Comparison of ENCODE assay signal across 5 fruit fly cellular contexts in genomic region chrX:12579506-12579999, dm6.
A peak's percentile ranks its signal among the peaks of the same experiment; 100 is the strongest.
TF ChIP-seq lines count a peak whose summit lies in the region.

No protein-coding gene starts in this region.

- peak; percentile 71 for TF ChIP-seq CTCF in whole organism, embryonic (GFP tag; optimal IDR thresholded peaks at IDR 0.05; lab: Kevin White, UChicago)

TF ChIP-seq in whole organism, adult, 20 proteins besides CTCF, POLR2A, EP300 and RAD21 (continues in another document):
- peak; percentile 89 for TF ChIP-seq CG33017 (tag; optimal IDR thresholded peaks at IDR 0.05; lab: Kevin White, UChicago)
- TF ChIP-seq ovo (GFP tag; optimal IDR thresholded peaks at IDR 0.05; lab: Kevin White, UChicago) = peak; percentile 22
- peak; percentile 81 for TF ChIP-seq Crg-1 (GFP tag; optimal IDR thresholded peaks at IDR 0.05; lab: Kevin White, UChicago)
- peak; percentile 50 for TF ChIP-seq Hr96 (GFP tag; optimal IDR thresholded peaks at IDR 0.05; lab: Kevin White, UChicago)
- TF ChIP-seq Mnt (GFP tag; optimal IDR thresholded peaks at IDR 0.05; lab: Kevin White, UChicago) = no peak
- peak; percentile 79 for TF ChIP-seq toe (GFP tag; optimal IDR thresholded peaks at IDR 0.05; lab: Kevin White, UChicago)
- no peak for TF ChIP-seq cnc (optimal IDR thresholded peaks at IDR 0.05; lab: Kevin White, UChicago)
- no peak for TF ChIP-seq cic (GFP tag; optimal IDR thresholded peaks at IDR 0.05; lab: Kevin White, UChicago)
- TF ChIP-seq Clk (GFP tag; optimal IDR thresholded peaks at IDR 0.05; lab: Kevin White, UChicago) = peak; percentile 82
- peak; percentile 89 for TF ChIP-seq CG5204 (GFP tag; optimal IDR thresholded peaks at IDR 0.05; lab: Kevin White, UChicago)
- TF ChIP-seq CG11617 (GFP tag; optimal IDR thresholded peaks at IDR 0.05; lab: Kevin White, UChicago) = peak; percentile 93
- peak; percentile 82 for TF ChIP-seq CG12768 (GFP tag; optimal IDR thresholded peaks at IDR 0.05; lab: Kevin White, UChicago)
- no peak for TF ChIP-seq kay (GFP tag; lab: Kevin White, UChicago; ENCODE audit: borderline replicate concordance)
- TF ChIP-seq CG7101 (tag; optimal IDR thresholded peaks at IDR 0.05; lab: Kevin White, UChicago) = peak; percentile 96
- TF ChIP-seq tj (GFP tag; optimal IDR thresholded peaks at IDR 0.05; lab: Kevin White, UChicago) = no peak
- peak; percentile 85 for TF ChIP-seq CG1620 (GFP tag; optimal IDR thresholded peaks at IDR 0.05; lab: Kevin White, UChicago)
- TF ChIP-seq CG7045 (GFP tag; optimal IDR thresholded peaks at IDR 0.05; lab: Kevin White, UChicago) = peak; percentile 86
- TF ChIP-seq pad (GFP tag; optimal IDR thresholded peaks at IDR 0.05; lab: Kevin White, UChicago) = peak; percentile 56

TF ChIP-seq in whole organism, embryonic, 481 proteins besides CTCF, POLR2A, EP300 and RAD21 (continues in another document):
- TF ChIP-seq nerfin-2 (GFP tag; IDR thresholded peaks at IDR 0.05; lab: Robert Waterston, UW; ENCODE audit: partially characterized antibody) (no peak), CG6654 (GFP tag; optimal IDR thresholded peaks at IDR 0.05; lab: Kevin White, UChicago) (peak; percentile 85), CG6254 (GFP tag; optimal IDR thresholded peaks at IDR 0.05; lab: Kevin White, UChicago) (peak; percentile 80), sna (GFP tag; IDR thresholded peaks at IDR 0.05; lab: Robert Waterston, UW; ENCODE audit: partially characterized antibody) (no peak), ttk (GFP tag; IDR thresholded peaks at IDR 0.05; lab: Robert Waterston, UW) (peak; percentile 88), MESR4 (GFP tag; optimal IDR thresholded peaks at IDR 0.05; lab: Kevin White, UChicago) (peak; percentile 10), tin (GFP tag; optimal IDR thresholded peaks at IDR 0.05; lab: Kevin White, UChicago) (peak; percentile 92), sug (tag; optimal IDR thresholded peaks at IDR 0.05; lab: Kevin White, UChicago) (peak; percentile 93), aop (GFP tag; IDR thresholded peaks at IDR 0.05; lab: Robert Waterston, UW) (no peak), CG7556 (GFP tag; optimal IDR thresholded peaks at IDR 0.05; lab: Kevin White, UChicago) (peak; percentile 97), CG4282 (GFP tag; optimal IDR thresholded peaks at IDR 0.05; lab: Kevin White, UChicago) (peak; percentile 93), Ravus (GFP tag; IDR thresholded peaks at IDR 0.05; lab: Robert Waterston, UW) (peak; percentile 89), gcm2 (GFP tag; optimal IDR thresholded peaks at IDR 0.05; lab: Kevin White, UChicago) (peak; percentile 95), Scr (GFP tag; IDR thresholded peaks at IDR 0.05; lab: Robert Waterston, UW; ENCODE audit: partially characterized antibody) (no peak), lab (GFP tag; optimal IDR thresholded peaks at IDR 0.05; lab: Kevin White, UChicago) (peak; percentile 98), CG8089 (GFP tag; optimal IDR thresholded peaks at IDR 0.05; lab: Kevin White, UChicago) (peak; percentile 92), cad (GFP tag; optimal IDR thresholded peaks at IDR 0.05; lab: Kevin White, UChicago) (no peak), Fer1 (GFP tag; optimal IDR thresholded peaks at IDR 0.05; lab: Kevin White, UChicago) (peak; percentile 96)

TF ChIP-seq in whole organism, prepupa, 60 proteins besides CTCF, POLR2A, EP300 and RAD21 (continues in another document):
- TF ChIP-seq ss (GFP tag; optimal IDR thresholded peaks at IDR 0.05; lab: Kevin White, UChicago) (peak; percentile 73 to 96), eg (GFP tag; IDR thresholded peaks at IDR 0.05; lab: Robert Waterston, UW) (peak; percentile 97), Lpt (GFP tag; optimal IDR thresholded peaks at IDR 0.05; lab: Kevin White, UChicago) (peak; percentile 98), Gug (GFP tag; IDR thresholded peaks at IDR 0.05; lab: Robert Waterston, UW) (peak; percentile 96), CG10669 (GFP tag; optimal IDR thresholded peaks at IDR 0.05; lab: Kevin White, UChicago) (peak; percentile 98), CG4318 (GFP tag; optimal IDR thresholded peaks at IDR 0.05; lab: Kevin White, UChicago) (peak; percentile 99), vri (GFP tag; optimal IDR thresholded peaks at IDR 0.05; lab: Kevin White, UChicago) (peak; percentile 92), svp (GFP tag; lab: Kevin White, UChicago) (peak; percentile 99), CG7368 (GFP tag; optimal IDR thresholded peaks at IDR 0.05; lab: Kevin White, UChicago) (peak; percentile 96), spab (GFP tag; optimal IDR thresholded peaks at IDR 0.05; lab: Kevin White, UChicago) (peak; percentile 95), salr (GFP tag; optimal IDR thresholded peaks at IDR 0.05; lab: Kevin White, UChicago) (peak; percentile 92 to 98), Sox102F (GFP tag; optimal IDR thresholded peaks at IDR 0.05; lab: Kevin White, UChicago) (peak; percentile 99), cyc (GFP tag; optimal IDR thresholded peaks at IDR 0.05; lab: Kevin White, UChicago) (peak; percentile 98), CG11902 (GFP tag; optimal IDR thresholded peaks at IDR 0.05; lab: Kevin White, UChicago) (peak; percentile 97), lz (GFP tag; optimal IDR thresholded peaks at IDR 0.05; lab: Kevin White, UChicago) (peak; percentile 99), acj6 (GFP tag; optimal IDR thresholded peaks at IDR 0.05; lab: Kevin White, UChicago) (peak; percentile 98), CG11294 (GFP tag; IDR thresholded peaks at IDR 0.05; lab: Robert Waterston, UW) (peak; percentile 95), Ets21C (GFP tag; optimal IDR thresholded peaks at IDR 0.05; lab: Kevin White, UChicago) (peak; percentile 98), CG3919 (GFP tag; optimal IDR thresholded peaks at IDR 0.05; lab: Kevin White, UChicago) (peak; percentile 97), CG8119 (GFP tag; IDR thresholded peaks at IDR 0.05; lab: Robert Waterston, UW) (peak; percentile 98)

TF ChIP-seq in whole organism, pupa, 21 proteins besides CTCF, POLR2A, EP300 and RAD21:
- TF ChIP-seq Snoo (tag; optimal IDR thresholded peaks at IDR 0.05; lab: Kevin White, UChicago) (peak; percentile 78), rn (GFP tag; IDR thresholded peaks at IDR 0.05; lab: Robert Waterston, UW) (peak; percentile 94), Pif1B (GFP tag; optimal IDR thresholded peaks at IDR 0.05; lab: Kevin White, UChicago) (peak; percentile 97), CG8301 (tag; optimal IDR thresholded peaks at IDR 0.05; lab: Kevin White, UChicago) (peak; percentile 98), CG34367 (tag; optimal IDR thresholded peaks at IDR 0.05; lab: Kevin White, UChicago) (peak; percentile 97), CG32121 (GFP tag; IDR thresholded peaks at IDR 0.05; lab: Robert Waterston, UW) (peak; percentile 97), gl (tag; optimal IDR thresholded peaks at IDR 0.05; lab: Kevin White, UChicago) (peak; percentile 91), CG10348 (GFP tag; IDR thresholded peaks at IDR 0.05; lab: Robert Waterston, UW) (peak; percentile 89), fd96Ca (GFP tag; IDR thresholded peaks at IDR 0.05; lab: Robert Waterston, UW) (peak; percentile 90), CG13204 (GFP tag; optimal IDR thresholded peaks at IDR 0.05; lab: Kevin White, UChicago) (peak; percentile 75), CG9948 (tag; optimal IDR thresholded peaks at IDR 0.05; lab: Kevin White, UChicago) (peak; percentile 98), CG8159 (tag; optimal IDR thresholded peaks at IDR 0.05; lab: Kevin White, UChicago) (peak; percentile 98), CG17806 (tag; optimal IDR thresholded peaks at IDR 0.05; lab: Kevin White, UChicago) (peak; percentile 97), CG4496 (GFP tag; IDR thresholded peaks at IDR 0.05; lab: Robert Waterston, UW) (peak; percentile 97), CG12605 (GFP tag; IDR thresholded peaks at IDR 0.05; lab: Robert Waterston, UW) (peak; percentile 88), Pif1A (GFP tag; optimal IDR thresholded peaks at IDR 0.05; lab: Kevin White, UChicago) (peak; percentile 98), CG14655 (GFP tag; optimal IDR thresholded peaks at IDR 0.05; lab: Kevin White, UChicago) (peak; percentile 98), D1 (tag; optimal IDR thresholded peaks at IDR 0.05; lab: Kevin White, UChicago) (peak; percentile 94), EcR (GFP tag; optimal IDR thresholded peaks at IDR 0.05; lab: Kevin White, UChicago) (no peak), Ets98B (GFP tag; IDR thresholded peaks at IDR 0.05; lab: Robert Waterston, UW) (peak; percentile 91), CG15710 (tag; optimal IDR thresholded peaks at IDR 0.05; lab: Kevin White, UChicago) (peak; percentile 97)

TF ChIP-seq in whole organism, wandering third instar larva, 38 proteins besides CTCF, POLR2A, EP300 and RAD21 (continues in another document):
- TF ChIP-seq N (GFP tag; optimal IDR thresholded peaks at IDR 0.05; lab: Kevin White, UChicago) (no peak), Abd-B (GFP tag; optimal IDR thresholded peaks at IDR 0.05; lab: Kevin White, UChicago) (no peak), Rel (GFP tag; optimal IDR thresholded peaks at IDR 0.05; lab: Kevin White, UChicago) (peak; percentile 85), Rel (tag; optimal IDR thresholded peaks at IDR 0.05; lab: Kevin White, UChicago) (peak; percentile 84), ey (GFP tag; optimal IDR thresholded peaks at IDR 0.05; lab: Kevin White, UChicago) (peak; percentile 97), Hr78 (GFP tag; optimal IDR thresholded peaks at IDR 0.05; lab: Kevin White, UChicago) (no peak), rgr (GFP tag; optimal IDR thresholded peaks at IDR 0.05; lab: Kevin White, UChicago) (peak; percentile 96), usp (GFP tag; optimal IDR thresholded peaks at IDR 0.05; lab: Kevin White, UChicago) (no peak), sv (GFP tag; optimal IDR thresholded peaks at IDR 0.05; lab: Kevin White, UChicago) (peak; percentile 97), woc (GFP tag; optimal IDR thresholded peaks at IDR 0.05; lab: Kevin White, UChicago) (peak; percentile 96), h (GFP tag; optimal IDR thresholded peaks at IDR 0.05; lab: Kevin White, UChicago) (peak; percentile 98), fru (GFP tag; optimal IDR thresholded peaks at IDR 0.05; lab: Kevin White, UChicago) (peak; percentile 98), Sp1 (GFP tag; optimal IDR thresholded peaks at IDR 0.05; lab: Kevin White, UChicago) (peak; percentile 98), brk (GFP tag; optimal IDR thresholded peaks at IDR 0.05; lab: Kevin White, UChicago) (peak; percentile 81), Hnf4 (GFP tag; optimal IDR thresholded peaks at IDR 0.05; lab: Kevin White, UChicago) (peak; percentile 94), foxo (GFP tag; optimal IDR thresholded peaks at IDR 0.05; lab: Kevin White, UChicago) (peak; percentile 80 to 98), CrebA (GFP tag; optimal IDR thresholded peaks at IDR 0.05; lab: Kevin White, UChicago; ENCODE audit: borderline replicate concordance) (peak; percentile 77), HLH106 (tag; optimal IDR thresholded peaks at IDR 0.05; lab: Kevin White, UChicago) (peak; percentile 99), Myc (optimal IDR thresholded peaks at IDR 0.05; lab: Kevin White, UChicago) (no peak), Hr83 (GFP tag; optimal IDR thresholded peaks at IDR 0.05; lab: Kevin White, UChicago; ENCODE audit: poor library complexity, severe bottlenecking) (no peak), Vsx2 (GFP tag; optimal IDR thresholded peaks at IDR 0.05; lab: Kevin White, UChicago; ENCODE audit: partially characterized antibody) (no peak), sage (GFP tag; optimal IDR thresholded peaks at IDR 0.05; lab: Kevin White, UChicago) (peak; percentile 91), dmrt93B (GFP tag; optimal IDR thresholded peaks at IDR 0.05; lab: Kevin White, UChicago) (peak; percentile 96)
